Fruit fly (Drosophila melanogaster) whole organism, embryonic: ENCODE measurements around the gene CG46042.

Experiments used
- B-H1 ChIP-seq: fragments of 200-800 bp; sonication (Bioruptor generic); IDR thresholded peaks from 3 replicates; pipeline ENCODE4 v1.3.6; 2022; ENCODE audit warnings: missing biosample characterization, missing genetic modification characterization
- BtbVII ChIP-seq: fragments of 200-800 bp; sonication (Bioruptor generic); optimal IDR thresholded peaks from 3 replicates; lab custom pipeline; 2017; ENCODE audit warnings: missing biosample characterization, mild to moderate bottlenecking, missing genetic modification characterization
- CG1024 ChIP-seq: fragments of 200-800 bp; sonication (Bioruptor generic); IDR thresholded peaks from 2 replicates; pipeline ENCODE4 v1.3.6; 2022; ENCODE audit warnings: missing biosample characterization, missing genetic modification characterization
- CG10543 ChIP-seq: fragments of 200-800 bp; sonication (Bioruptor generic); optimal IDR thresholded peaks from 3 replicates; lab custom pipeline; 2017; ENCODE audit warnings: missing biosample characterization, mild to moderate bottlenecking, missing genetic modification characterization, moderate library complexity
- CG11247 ChIP-seq: fragments of 200-800 bp; sonication (Bioruptor generic); IDR thresholded peaks from 2 replicates; pipeline ENCODE4 v1.3.6; 2022; ENCODE audit warnings: missing biosample characterization, missing genetic modification characterization
- CG11560 ChIP-seq: fragments of 200-800 bp; sonication (Bioruptor generic); IDR thresholded peaks from 3 replicates; pipeline ENCODE4 v1.3.6; 2022; ENCODE audit warnings: missing biosample characterization, missing genetic modification characterization
- CG11723 ChIP-seq: fragments of 200-800 bp; sonication (Bioruptor generic); optimal IDR thresholded peaks from 2 replicates; lab custom pipeline; 2017; ENCODE audit warnings: missing biosample characterization, mild to moderate bottlenecking, missing genetic modification characterization
- CG12155 ChIP-seq: fragments of 200-800 bp; sonication (Bioruptor generic); optimal IDR thresholded peaks from 3 replicates; lab custom pipeline; 2016; ENCODE audit warnings: missing biosample characterization, missing genetic modification characterization
- CG12769 ChIP-seq: fragments of 200-800 bp; sonication (Bioruptor generic); optimal IDR thresholded peaks from 2 replicates; lab custom pipeline; 2019; ENCODE audit warnings: missing biosample characterization, mild to moderate bottlenecking, missing genetic modification characterization, moderate library complexity
- CG13287 ChIP-seq: fragments of 200-800 bp; sonication (Bioruptor generic); IDR thresholded peaks from 2 replicates; pipeline ENCODE4 v1.3.6; 2022; ENCODE audit warnings: missing biosample characterization, missing genetic modification characterization; ENCODE audit not compliant: partially characterized antibody
- CG13424 ChIP-seq: fragments of 200-800 bp; sonication (Bioruptor generic); optimal IDR thresholded peaks from 2 replicates; lab custom pipeline; 2019; ENCODE audit warnings: missing biosample characterization, mild to moderate bottlenecking, missing genetic modification characterization, moderate library complexity
- CG13624 ChIP-seq: fragments of 200-800 bp; sonication (Bioruptor generic); optimal IDR thresholded peaks from 2 replicates; lab custom pipeline; 2016; ENCODE audit warnings: missing biosample characterization, missing genetic modification characterization
- CG15269 ChIP-seq: fragments of 200-800 bp; sonication (Bioruptor generic); optimal IDR thresholded peaks from 2 replicates; lab custom pipeline; 2018; ENCODE audit warnings: missing biosample characterization, mild to moderate bottlenecking, missing genetic modification characterization, moderate library complexity
- CG1602 ChIP-seq: fragments of 200-800 bp; sonication (Bioruptor generic); optimal IDR thresholded peaks from 3 replicates; lab custom pipeline; 2016; ENCODE audit warnings: missing biosample characterization, missing genetic modification characterization
- CG16815 ChIP-seq: fragments of 200-800 bp; sonication (Bioruptor generic); optimal IDR thresholded peaks from 3 replicates; lab custom pipeline; 2017; ENCODE audit warnings: missing biosample characterization, mild to moderate bottlenecking, missing genetic modification characterization
- CG1792 ChIP-seq: fragments of 200-800 bp; sonication (Bioruptor generic); optimal IDR thresholded peaks from 2 replicates; lab custom pipeline; 2016; ENCODE audit warnings: missing biosample characterization, missing genetic modification characterization
- CG32532 ChIP-seq: fragments of 200-800 bp; sonication (Bioruptor generic); IDR thresholded peaks from 2 replicates; pipeline ENCODE4 v1.3.6; 2022; ENCODE audit warnings: missing biosample characterization, missing genetic modification characterization
- CG4730 ChIP-seq: fragments of 200-800 bp; sonication (Bioruptor generic); IDR thresholded peaks from 2 replicates; pipeline ENCODE4 v1.3.6; 2022; ENCODE audit warnings: missing biosample characterization, missing genetic modification characterization
- CG7357 ChIP-seq: fragments of 200-800 bp; sonication (Bioruptor generic); IDR thresholded peaks from 3 replicates; pipeline ENCODE4 v1.3.6; 2022; ENCODE audit warnings: missing biosample characterization, missing genetic modification characterization
- CG7963 ChIP-seq: fragments of 200-800 bp; sonication (Bioruptor generic); IDR thresholded peaks from 3 replicates; pipeline ENCODE4 v1.3.6; 2022; ENCODE audit warnings: missing biosample characterization, missing genetic modification characterization; ENCODE audit not compliant: partially characterized antibody
- CG9932 ChIP-seq: fragments of 200-800 bp; sonication (Bioruptor generic); IDR thresholded peaks from 2 replicates; pipeline ENCODE4 v1.3.6; 2022; ENCODE audit warnings: missing biosample characterization, missing genetic modification characterization
- Dip2 ChIP-seq: fragments of 200-800 bp; sonication (Bioruptor generic); IDR thresholded peaks from 2 replicates; pipeline ENCODE4 v1.3.6; 2022; ENCODE audit warnings: missing biosample characterization, missing genetic modification characterization
- Hr3 ChIP-seq: fragments of 200-800 bp; sonication (Bioruptor generic); optimal IDR thresholded peaks from 3 replicates; lab custom pipeline; 2016; ENCODE audit warnings: missing biosample characterization, missing genetic modification characterization
- Hr51 ChIP-seq, 2 experiments: fragments of 200-800 bp; sonication (Bioruptor generic); optimal IDR thresholded peaks; 2 replicates in 1 of 2; 3 replicates in 1 of 2; lab custom pipeline; 2016 to 2018; ENCODE audit warnings: missing biosample characterization in 2 of 2, missing genetic modification characterization in 2 of 2, mild to moderate bottlenecking in 1 of 2, moderate library complexity in 1 of 2
- MESR4 ChIP-seq: fragments of 200-800 bp; sonication (Bioruptor generic); optimal IDR thresholded peaks from 2 replicates; lab custom pipeline; 2018; ENCODE audit warnings: missing biosample characterization, mild to moderate bottlenecking, missing genetic modification characterization, moderate library complexity
- Mrtf ChIP-seq: fragments of 200-800 bp; sonication (Bioruptor generic); IDR thresholded peaks from 3 replicates; pipeline ENCODE4 v1.3.6; 2022; ENCODE audit warnings: missing biosample characterization, missing genetic modification characterization
- NFAT ChIP-seq: fragments of 200-800 bp; sonication (Bioruptor generic); IDR thresholded peaks from 2 replicates; pipeline ENCODE4 v1.3.6; 2022; ENCODE audit warnings: missing biosample characterization, missing genetic modification characterization
- Nf-YC ChIP-seq: fragments of 200-800 bp; optimal IDR thresholded peaks from 3 replicates; lab custom pipeline; 2019; ENCODE audit warnings: missing biosample characterization, mild to moderate bottlenecking, missing genetic modification characterization, moderate library complexity
- Pdp1 ChIP-seq, 2 experiments: fragments of 200-800 bp; sonication (Bioruptor generic); optimal IDR thresholded peaks; 3 replicates each; lab custom pipeline; 2016; ENCODE audit warnings: missing biosample characterization in 2 of 2, missing genetic modification characterization in 2 of 2, mild to moderate bottlenecking in 1 of 2, moderate library complexity in 1 of 2
- Sox100B ChIP-seq: fragments of 200-800 bp; sonication (Bioruptor generic); optimal IDR thresholded peaks from 3 replicates; lab custom pipeline; 2018; ENCODE audit warnings: missing biosample characterization, mild to moderate bottlenecking, missing genetic modification characterization
- Usf ChIP-seq: fragments of 200-800 bp; sonication (Bioruptor generic); optimal IDR thresholded peaks from 2 replicates; lab custom pipeline; 2017; ENCODE audit warnings: missing genotype, missing biosample characterization, missing genetic modification characterization
- ap ChIP-seq: fragments of 200-800 bp; sonication (Bioruptor generic); IDR thresholded peaks from 2 replicates; pipeline ENCODE4 v1.3.6; 2022; ENCODE audit warnings: missing biosample characterization, missing genetic modification characterization
- caup ChIP-seq: fragments of 200-800 bp; sonication (Bioruptor generic); optimal IDR thresholded peaks from 3 replicates; lab custom pipeline; 2017; ENCODE audit warnings: missing biosample characterization, mild to moderate bottlenecking, missing genetic modification characterization, moderate library complexity; ENCODE audit not compliant: severe bottlenecking
- dysf ChIP-seq: fragments of 200-800 bp; sonication (Bioruptor generic); IDR thresholded peaks from 3 replicates; pipeline ENCODE4 v1.3.6; 2022; ENCODE audit warnings: missing biosample characterization, missing genetic modification characterization
- esg ChIP-seq: fragments of 200-800 bp; sonication (Bioruptor generic); conservative IDR thresholded peaks from 2 replicates; pipeline ENCODE4 v1.3.6; 2022; ENCODE audit warnings: missing biosample characterization, missing genetic modification characterization
- eyg ChIP-seq: fragments of 200-800 bp; sonication (Bioruptor generic); optimal IDR thresholded peaks from 3 replicates; lab custom pipeline; 2016; ENCODE audit warnings: missing biosample characterization, missing genetic modification characterization
- ftz-f1 ChIP-seq: fragments of 200-800 bp; sonication (Bioruptor generic); optimal IDR thresholded peaks from 2 replicates; lab custom pipeline; 2016; ENCODE audit warnings: missing biosample characterization, missing genetic modification characterization
- hb ChIP-seq: fragments of 200-800 bp; sonication (Bioruptor generic); IDR thresholded peaks from 3 replicates; pipeline ENCODE4 v1.3.6; 2022; ENCODE audit warnings: missing biosample characterization, missing genetic modification characterization; ENCODE audit not compliant: partially characterized antibody
- nom ChIP-seq: fragments of 200-800 bp; sonication (Bioruptor generic); optimal IDR thresholded peaks from 2 replicates; lab custom pipeline; 2017; ENCODE audit warnings: missing biosample characterization, missing genetic modification characterization, mild to moderate bottlenecking, moderate library complexity, missing genetic modification reagents
- p53 ChIP-seq: fragments of 200-800 bp; sonication (Bioruptor generic); optimal IDR thresholded peaks from 2 replicates; lab custom pipeline; 2016; ENCODE audit warnings: missing biosample characterization, missing genetic modification characterization
- ranshi ChIP-seq: fragments of 200-800 bp; sonication (Bioruptor generic); IDR thresholded peaks from 2 replicates; pipeline ENCODE4 v1.3.6; 2022; ENCODE audit warnings: missing biosample characterization, missing genetic modification characterization
- salm ChIP-seq: fragments of 200-800 bp; sonication (Bioruptor generic); optimal IDR thresholded peaks from 2 replicates; lab custom pipeline; 2018; ENCODE audit warnings: missing biosample characterization, mild to moderate bottlenecking, missing genetic modification characterization
- schlank ChIP-seq: fragments of 200-800 bp; sonication (Bioruptor generic); optimal IDR thresholded peaks from 2 replicates; lab custom pipeline; 2018; ENCODE audit warnings: missing biosample characterization, mild to moderate bottlenecking, missing genetic modification characterization
- sob ChIP-seq: fragments of 200-800 bp; sonication (Bioruptor generic); IDR thresholded peaks from 2 replicates; pipeline ENCODE4 v1.3.6; 2022; ENCODE audit warnings: missing biosample characterization, missing genetic modification characterization
- stwl ChIP-seq: fragments of 200-800 bp; sonication (Bioruptor generic); optimal IDR thresholded peaks from 3 replicates; lab custom pipeline; 2018; ENCODE audit warnings: missing biosample characterization, mild to moderate bottlenecking, missing genetic modification characterization, moderate library complexity
- tx ChIP-seq: fragments of 200-800 bp; sonication (Bioruptor generic); optimal IDR thresholded peaks from 2 replicates; lab custom pipeline; 2016; ENCODE audit warnings: missing biosample characterization, missing genetic modification characterization
- unc-4 ChIP-seq: fragments of 200-800 bp; sonication (Bioruptor generic); IDR thresholded peaks from 2 replicates; pipeline ENCODE4 v1.3.6; 2022; ENCODE audit warnings: missing biosample characterization, missing genetic modification characterization; ENCODE audit not compliant: partially characterized antibody
- wdn ChIP-seq: fragments of 200-800 bp; sonication (Bioruptor generic); IDR thresholded peaks from 2 replicates; pipeline ENCODE4 v1.3.6; 2022; ENCODE audit warnings: missing biosample characterization, missing genetic modification characterization
- yki ChIP-seq: fragments of >200 bp; optimal IDR thresholded peaks from 3 replicates; lab custom pipeline; 2018

CG46042 gene

DNA sequence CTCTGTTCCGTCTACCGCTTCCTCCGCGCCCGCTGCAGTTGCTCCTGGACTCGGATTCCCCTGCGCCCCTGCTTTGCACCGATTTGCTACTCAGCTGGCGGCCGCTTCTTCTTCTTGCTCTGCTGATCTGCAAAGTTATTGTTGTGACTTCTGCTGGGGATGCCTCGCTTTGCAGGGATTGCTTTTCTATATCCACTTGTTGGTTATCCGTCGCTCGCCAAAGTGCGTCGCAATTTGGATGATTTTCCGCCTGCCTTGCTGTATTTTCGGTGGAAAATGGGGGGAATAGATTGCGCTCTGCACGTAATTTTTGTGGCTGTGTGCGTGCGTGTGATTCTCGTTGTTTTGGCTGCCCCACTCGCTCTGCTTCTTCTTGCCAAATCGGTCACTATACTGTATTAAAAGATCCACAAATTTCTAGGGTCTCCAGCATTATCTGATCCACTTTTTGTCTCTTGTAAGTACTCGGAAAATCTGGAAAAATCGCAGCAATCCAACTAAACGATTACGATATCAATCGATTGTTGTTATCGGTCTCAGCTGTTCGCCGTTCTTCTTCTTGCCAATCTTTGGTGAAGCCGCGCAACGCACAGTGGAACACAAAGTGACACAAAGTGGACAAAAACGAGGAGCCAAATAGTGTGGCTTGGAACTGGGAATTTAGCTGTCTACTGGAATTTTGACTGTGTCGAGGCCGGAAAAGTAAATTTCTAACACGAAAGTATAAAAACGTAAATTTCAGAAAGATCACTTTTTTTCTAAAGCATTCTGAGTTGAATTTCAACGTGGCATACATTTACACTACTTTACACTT is 39.1 kb downstream of the CG46042 start, which contains the start of gene ClpX (continued):
- peak; percentile 68 for TF ChIP-seq stwl (tag; lab: Kevin White, UChicago)
- no peak for TF ChIP-seq tx
- TF ChIP-seq CG1792 (GFP tag; lab: Kevin White, UChicago), result no peak
- no peak for TF ChIP-seq salm (tag; lab: Kevin White, UChicago)
- peak; percentile 78 for TF ChIP-seq unc-4 (GFP tag; lab: Robert Waterston, UW)
- TF ChIP-seq esg, result no peak
- no peak for TF ChIP-seq CG16815 (GFP tag; lab: Kevin White, UChicago)
- peak; percentile 87 for TF ChIP-seq MESR4 (GFP tag; lab: Kevin White, UChicago)
- TF ChIP-seq yki (lab: Kevin White, UChicago), result no peak
- TF ChIP-seq dysf (GFP tag; lab: Robert Waterston, UW), result no peak
- TF ChIP-seq NFAT (GFP tag; lab: Robert Waterston, UW), result no peak
- no peak for TF ChIP-seq schlank (tag; lab: Kevin White, UChicago)
- TF ChIP-seq CG13624 (GFP tag; lab: Kevin White, UChicago), result peak; percentile 55
- TF ChIP-seq Sox100B, result no peak
- TF ChIP-seq CG7963 (GFP tag; lab: Robert Waterston, UW), result no peak
- no peak for TF ChIP-seq CG11723 (GFP tag; lab: Kevin White, UChicago)
- no peak for TF ChIP-seq B-H1 (GFP tag; lab: Robert Waterston, UW)
- no peak for TF ChIP-seq nom
- no peak for TF ChIP-seq ap (GFP tag; lab: Robert Waterston, UW)
- TF ChIP-seq CG1602, result no peak
- TF ChIP-seq eyg (GFP tag; lab: Kevin White, UChicago), result no peak
- TF ChIP-seq CG4730 (GFP tag; lab: Robert Waterston, UW), result no peak

DNA sequence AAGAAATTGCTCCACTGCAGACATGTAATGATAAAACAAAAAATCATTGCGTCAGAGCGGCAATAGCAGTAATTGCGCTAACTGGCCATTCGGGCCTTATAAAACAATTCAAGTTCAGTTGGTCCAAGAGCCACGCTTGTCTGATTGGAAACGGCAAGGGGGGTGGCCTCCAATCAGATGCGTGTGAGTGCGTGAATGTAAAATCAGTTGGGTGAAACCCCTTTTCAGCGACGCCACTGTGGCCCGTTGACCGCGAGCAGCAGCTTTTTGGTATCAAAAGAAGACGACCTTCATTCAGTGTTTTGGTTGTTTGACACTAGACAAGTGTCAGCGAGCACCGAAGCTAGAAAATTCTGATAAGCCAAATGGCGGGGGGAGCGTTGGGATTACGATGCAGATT is 39.9 kb downstream of the CG46042 start:
- TF ChIP-seq eyg (GFP tag; lab: Kevin White, UChicago) (no peak), CG13424 (peak; percentile 4), p53 (GFP tag; lab: Kevin White, UChicago) (no peak), CG11247 (GFP tag; lab: Robert Waterston, UW) (peak; percentile 42; the same call in 1 of the 2 replicates), wdn (GFP tag; lab: Robert Waterston, UW) (no peak), CG10543 (GFP tag; lab: Kevin White, UChicago) (peak; percentile 13), CG1024 (GFP tag; lab: Robert Waterston, UW) (0 out of 2 replicates have a peak, but pooled peaks have one; percentile 18), hb (GFP tag; lab: Robert Waterston, UW) (no peak), CG7357 (GFP tag; lab: Robert Waterston, UW) (no peak), CG15269 (tag; lab: Kevin White, UChicago) (peak; percentile 64), Mrtf (GFP tag; lab: Robert Waterston, UW) (0 out of 3 replicates have a peak, but pooled peaks have one; percentile 40), CG32532 (peak; percentile 47; the same call in 1 of the 2 replicates), CG13287 (peak; percentile 14; the same call in 1 of the 2 replicates), sob (GFP tag; lab: Robert Waterston, UW) (peak; percentile 49; the same call in 1 of the 2 replicates), caup (GFP tag; lab: Kevin White, UChicago) (peak; percentile 9), CG11560 (0 out of 3 replicates have a peak, but pooled peaks have one; percentile 12), ftz-f1 (GFP tag; lab: Kevin White, UChicago) (peak; percentile 91), BtbVII (GFP tag; lab: Kevin White, UChicago) (peak; percentile 19), Pdp1 (GFP tag; optimal IDR thresholded peaks at IDR 0.05; lab: Kevin White, UChicago) (peak in 1 of 2 experiments; percentile 39), Hr3 (GFP tag; lab: Kevin White, UChicago) (no peak), CG9932 (GFP tag; lab: Robert Waterston, UW) (peak; percentile 35), CG12155 (no peak), ranshi (GFP tag; lab: Robert Waterston, UW) (peak; percentile 24; the same call in 1 of the 2 replicates), CG12769 (tag; lab: Kevin White, UChicago) (peak; percentile 61), Hr51 (GFP tag; optimal IDR thresholded peaks at IDR 0.05; lab: Kevin White, UChicago) (no peak), Nf-YC (tag; lab: Kevin White, UChicago) (peak; percentile 36), Dip2 (GFP tag; lab: Robert Waterston, UW) (no peak), Usf (GFP tag; lab: Kevin White, UChicago) (no peak)
